Worm (Caenorhabditis elegans): ENCODE results near the gene H01M10.1.

The H01M10.1 gene

ce11 chrX:2593703-2594102 is 13.3 kb upstream of the H01M10.1 start, which contains the start of the genes nhr-40 and T03G6.7:
Gene nhr-40, plus strand, starts transcription at chrX:2594003.
Gene T03G6.7, plus strand, starts transcription at chrX:2594039.
- no peak for TF ChIP-seq him-1 (tag; optimal IDR thresholded peaks at IDR 0.05)
- no peak for TF ChIP-seq dao-5 (tag; optimal IDR thresholded peaks at IDR 0.05)
- TF ChIP-seq W03F9.2 (tag; optimal IDR thresholded peaks at IDR 0.05), result no peak

ce11 chrX:2592670-2593280 is 12.4 kb upstream of the H01M10.1 start:
- TF ChIP-seq W03F9.2 (tag; optimal IDR thresholded peaks at IDR 0.05) (no peak), him-1 (tag; optimal IDR thresholded peaks at IDR 0.05) (no peak), dao-5 (tag; optimal IDR thresholded peaks at IDR 0.05) (no peak)

- TF ChIP-seq dao-5 (tag; optimal IDR thresholded peaks at IDR 0.05) (no peak), him-1 (tag; optimal IDR thresholded peaks at IDR 0.05) (no peak), W03F9.2 (tag; optimal IDR thresholded peaks at IDR 0.05) (no peak)
Observed at ce11 chrX:2591586-2592000, 11.2 kb upstream of the H01M10.1 start.

- TF ChIP-seq dao-5 (tag; optimal IDR thresholded peaks at IDR 0.05) (no peak), W03F9.2 (tag; optimal IDR thresholded peaks at IDR 0.05) (no peak), him-1 (tag; optimal IDR thresholded peaks at IDR 0.05) (no peak)
Observed at ce11 chrX:2590777-2591176, 10.4 kb upstream of the H01M10.1 start.

ce11 chrX:2590023-2590422 is 9.6 kb upstream of the H01M10.1 start:
- TF ChIP-seq dao-5 (tag; optimal IDR thresholded peaks at IDR 0.05) (no peak), him-1 (tag; optimal IDR thresholded peaks at IDR 0.05) (no peak), W03F9.2 (tag; optimal IDR thresholded peaks at IDR 0.05) (no peak)

- TF ChIP-seq dao-5 (tag; optimal IDR thresholded peaks at IDR 0.05) (no peak), him-1 (tag; optimal IDR thresholded peaks at IDR 0.05) (no peak), W03F9.2 (tag; optimal IDR thresholded peaks at IDR 0.05) (no peak)
Observed at ce11 chrX:2588012-2588411, 7.6 kb upstream of the H01M10.1 start.

- no peak for TF ChIP-seq dao-5 (tag; optimal IDR thresholded peaks at IDR 0.05)
- no peak for TF ChIP-seq him-1 (tag; optimal IDR thresholded peaks at IDR 0.05)
- TF ChIP-seq W03F9.2 (tag; optimal IDR thresholded peaks at IDR 0.05), result no peak
Observed at ce11 chrX:2585655-2586054, 5.3 kb upstream of the H01M10.1 start, which contains the start of gene H01M10.2. Gene H01M10.2, minus strand, starts transcription at chrX:2585755.

- no peak for TF ChIP-seq him-1 (tag; optimal IDR thresholded peaks at IDR 0.05)
- no peak for TF ChIP-seq dao-5 (tag; optimal IDR thresholded peaks at IDR 0.05)
- TF ChIP-seq W03F9.2 (tag; optimal IDR thresholded peaks at IDR 0.05), result no peak
Observed at ce11 chrX:2583135-2583683, 2.8 kb upstream of the H01M10.1 start.

ce11 chrX:2581828-2582589 is 1.6 kb upstream of the H01M10.1 start:
- TF ChIP-seq W03F9.2 (tag; optimal IDR thresholded peaks at IDR 0.05), result no peak
- no peak for TF ChIP-seq dao-5 (tag; optimal IDR thresholded peaks at IDR 0.05)
- TF ChIP-seq him-1 (tag; optimal IDR thresholded peaks at IDR 0.05), result no peak

ce11 chrX:2577442-2577841 is 2.9 kb downstream of the H01M10.1 start, which contains the start of gene ttr-42:
Gene ttr-42, plus strand, starts transcription at chrX:2577742.
- no peak for TF ChIP-seq him-1 (tag; optimal IDR thresholded peaks at IDR 0.05)
- TF ChIP-seq W03F9.2 (tag; optimal IDR thresholded peaks at IDR 0.05), result no peak
- TF ChIP-seq dao-5 (tag; optimal IDR thresholded peaks at IDR 0.05), result no peak

ce11 chrX:2572646-2573149 is 7.7 kb downstream of the H01M10.1 start, which contains the start of the genes ccd-5 and F52H2.1:
Gene ccd-5, minus strand, starts transcription at chrX:2572653.
Gene F52H2.1, plus strand, starts transcription at chrX:2573099.
- TF ChIP-seq him-1 (tag; optimal IDR thresholded peaks at IDR 0.05) (no peak), dao-5 (tag; optimal IDR thresholded peaks at IDR 0.05) (no peak), W03F9.2 (tag; optimal IDR thresholded peaks at IDR 0.05) (no peak)

- no peak for TF ChIP-seq W03F9.2 (tag; optimal IDR thresholded peaks at IDR 0.05)
- no peak for TF ChIP-seq him-1 (tag; optimal IDR thresholded peaks at IDR 0.05)
- no peak for TF ChIP-seq dao-5 (tag; optimal IDR thresholded peaks at IDR 0.05)
Observed at ce11 chrX:2569040-2569439, 11.3 kb downstream of the H01M10.1 start.

- no peak for TF ChIP-seq dao-5 (tag; optimal IDR thresholded peaks at IDR 0.05)
- no peak for TF ChIP-seq W03F9.2 (tag; optimal IDR thresholded peaks at IDR 0.05)
- no peak for TF ChIP-seq him-1 (tag; optimal IDR thresholded peaks at IDR 0.05)
Observed at ce11 chrX:2567761-2568160, 12.6 kb downstream of the H01M10.1 start.

- TF ChIP-seq W03F9.2 (tag; optimal IDR thresholded peaks at IDR 0.05), result no peak
- TF ChIP-seq dao-5 (tag; optimal IDR thresholded peaks at IDR 0.05), result no peak
- no peak for TF ChIP-seq him-1 (tag; optimal IDR thresholded peaks at IDR 0.05)
Observed at ce11 chrX:2565308-2565773, 15.0 kb downstream of the H01M10.1 start, which contains the start of gene F52H2.15. Gene F52H2.15, plus strand, starts transcription at chrX:2565358.
